Fruit fly (Drosophila melanogaster): Measurements from ENCODE around the gene Gcat.
A peak's percentile ranks its signal among the peaks of the same experiment; 100 is the strongest.

The Gcat gene

dm6 chr3L:11793233-11793800 is 7.3 kb downstream of the Gcat start, which contains the start of the genes twy and CG10907:
Gene twy (minus strand): TSS chr3L:11793283.
Gene CG10907 (plus strand): TSS chr3L:11793514.
- no peak for TF ChIP-seq CG34406 (GFP tag; optimal IDR thresholded peaks at IDR 0.05)
- TF ChIP-seq CG6163 (GFP tag; IDR thresholded peaks at IDR 0.05) = no peak
- TF ChIP-seq CG8119 (GFP tag; IDR thresholded peaks at IDR 0.05) = no peak
- TF ChIP-seq dac (GFP tag; optimal IDR thresholded peaks at IDR 0.05) = no peak
- no peak for TF ChIP-seq Hr39 (GFP tag; optimal IDR thresholded peaks at IDR 0.05)

DNA sequence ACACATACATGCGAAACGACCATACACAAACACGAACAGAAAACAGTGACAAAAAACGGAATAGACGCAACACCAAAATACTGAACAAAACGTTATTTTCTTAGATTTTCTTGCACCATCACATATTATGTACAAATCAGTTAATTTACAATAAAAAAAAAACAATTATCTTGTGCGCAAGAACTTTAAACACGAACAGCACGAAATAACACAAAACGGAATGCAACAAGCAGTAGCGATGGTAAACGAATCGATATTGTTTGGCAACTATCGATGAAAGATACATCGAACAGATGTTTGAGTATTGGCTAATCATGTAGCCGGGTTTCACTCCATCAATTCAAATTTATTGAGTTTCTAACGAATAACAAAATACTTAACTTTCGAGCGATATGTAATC is 10.9 kb downstream of the Gcat start, which contains the start of gene Pi3K68D:
Pi3K68D (minus strand) TSS at position 241 of the 400 bp plus-strand sequence.
- TF ChIP-seq CG31627 (GFP tag; optimal IDR thresholded peaks at IDR 0.05) (no peak), Sox14 (GFP tag; optimal IDR thresholded peaks at IDR 0.05) (peak; percentile 20), CG11294 (GFP tag; IDR thresholded peaks at IDR 0.05) (no peak), Smox (GFP tag; optimal IDR thresholded peaks at IDR 0.05) (no peak)

DNA sequence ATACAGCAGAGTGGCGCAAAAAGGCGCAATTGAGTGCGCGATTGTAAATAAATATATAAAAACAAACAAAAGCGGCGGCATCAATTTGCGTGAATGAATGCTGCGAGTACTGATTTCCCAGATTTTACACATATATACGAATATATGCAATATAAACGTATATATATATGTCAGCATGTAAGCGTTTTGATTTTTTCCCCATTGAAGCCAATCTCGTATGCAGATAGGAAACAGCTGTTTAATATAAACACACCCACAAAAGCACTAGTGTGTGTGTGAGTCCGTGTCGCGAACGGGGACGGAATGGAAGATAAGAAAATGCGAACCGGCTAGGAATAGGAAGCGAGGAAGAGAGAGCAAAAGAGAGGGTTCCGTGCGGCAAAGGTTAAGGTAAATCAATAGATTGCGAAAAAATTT is 11.7 kb downstream of the Gcat start:
- peak; percentile 65 for TF ChIP-seq fkh (GFP tag; optimal IDR thresholded peaks at IDR 0.05)
- no peak for TF ChIP-seq Met (GFP tag; optimal IDR thresholded peaks at IDR 0.05)
- TF ChIP-seq eg (GFP tag; IDR thresholded peaks at IDR 0.05) = no peak
- no peak for TF ChIP-seq CG6854 (GFP tag; optimal IDR thresholded peaks at IDR 0.05)
- peak; percentile 8 for TF ChIP-seq Eip93F (GFP tag; optimal IDR thresholded peaks at IDR 0.05)
- no peak for TF ChIP-seq lz (GFP tag; optimal IDR thresholded peaks at IDR 0.05)
- TF ChIP-seq CG16779 (tag; optimal IDR thresholded peaks at IDR 0.05) = peak; percentile 48
- peak; percentile 26; the same call in 2 of the 3 replicates for TF ChIP-seq CG8119 (GFP tag; IDR thresholded peaks at IDR 0.05)

DNA sequence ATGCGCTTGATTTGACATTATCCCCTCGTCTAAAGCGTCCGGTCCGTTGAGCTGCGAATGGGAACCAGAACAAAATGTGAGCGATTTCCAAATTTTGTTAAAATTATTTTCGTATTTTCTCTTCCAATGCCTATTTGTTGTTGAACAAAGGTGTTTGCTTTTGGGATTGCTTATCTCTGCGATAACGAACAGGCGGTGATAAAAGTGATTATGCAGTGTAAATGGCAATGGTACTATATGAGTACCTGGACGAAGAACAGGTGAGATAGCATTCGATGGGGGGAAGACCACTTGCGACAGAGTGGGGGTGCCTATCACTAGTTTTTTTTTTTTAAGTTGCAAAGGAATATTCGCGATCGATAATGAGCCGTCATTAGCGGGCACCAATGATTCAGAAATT is 12.5 kb downstream of the Gcat start:
- TF ChIP-seq CG34406 (GFP tag; optimal IDR thresholded peaks at IDR 0.05) (no peak), Eip93F (GFP tag; optimal IDR thresholded peaks at IDR 0.05) (peak; percentile 52), CG31627 (GFP tag; optimal IDR thresholded peaks at IDR 0.05) (no peak), OdsH (GFP tag; optimal IDR thresholded peaks at IDR 0.05) (no peak), pdm3 (GFP tag; optimal IDR thresholded peaks at IDR 0.05) (no peak), Eip75B (GFP tag; optimal IDR thresholded peaks at IDR 0.05) (no peak), CG6854 (GFP tag; optimal IDR thresholded peaks at IDR 0.05) (no peak), CG4318 (GFP tag; optimal IDR thresholded peaks at IDR 0.05) (no peak), fkh (GFP tag; optimal IDR thresholded peaks at IDR 0.05) (no peak), achi (GFP tag; optimal IDR thresholded peaks at IDR 0.05) (no peak), ss (GFP tag; optimal IDR thresholded peaks at IDR 0.05) (no peak), CG6163 (GFP tag; IDR thresholded peaks at IDR 0.05) (0 out of 3 replicates have a peak, but pooled peaks have one; percentile 12), fd85E (GFP tag; optimal IDR thresholded peaks at IDR 0.05) (no peak), CG10669 (GFP tag; optimal IDR thresholded peaks at IDR 0.05) (no peak), cyc (GFP tag; optimal IDR thresholded peaks at IDR 0.05) (no peak), CG3032 (tag; optimal IDR thresholded peaks at IDR 0.05) (no peak), CG9139 (GFP tag; optimal IDR thresholded peaks at IDR 0.05) (no peak), Blimp-1 (GFP tag; optimal IDR thresholded peaks at IDR 0.05) (no peak), CG11294 (GFP tag; IDR thresholded peaks at IDR 0.05) (no peak), Sox14 (GFP tag; optimal IDR thresholded peaks at IDR 0.05) (peak; percentile 4), CG6276 (GFP tag; optimal IDR thresholded peaks at IDR 0.05) (no peak), CG11902 (GFP tag; optimal IDR thresholded peaks at IDR 0.05) (no peak), CG10631 (GFP tag; optimal IDR thresholded peaks at IDR 0.05) (peak; percentile 1), Hr39 (GFP tag; optimal IDR thresholded peaks at IDR 0.05) (no peak), Sox15 (GFP tag; optimal IDR thresholded peaks at IDR 0.05) (no peak), CG7368 (GFP tag; optimal IDR thresholded peaks at IDR 0.05) (no peak), dsx (GFP tag; optimal IDR thresholded peaks at IDR 0.05; ENCODE audit: poor library complexity, severe bottlenecking) (no peak), CG8632 (GFP tag; optimal IDR thresholded peaks at IDR 0.05) (no peak), spab (GFP tag; optimal IDR thresholded peaks at IDR 0.05) (no peak), CG8119 (GFP tag; IDR thresholded peaks at IDR 0.05) (no peak), CG32006 (GFP tag; optimal IDR thresholded peaks at IDR 0.05) (no peak), CG6792 (GFP tag; optimal IDR thresholded peaks at IDR 0.05) (peak; percentile 25), dac (GFP tag; optimal IDR thresholded peaks at IDR 0.05) (no peak), acj6 (GFP tag; optimal IDR thresholded peaks at IDR 0.05) (no peak), salr (GFP tag; optimal IDR thresholded peaks at IDR 0.05) (no peak), CG16779 (tag; optimal IDR thresholded peaks at IDR 0.05) (no peak), Gug (GFP tag; IDR thresholded peaks at IDR 0.05) (no peak), topi (GFP tag; optimal IDR thresholded peaks at IDR 0.05) (no peak), CG15336 (GFP tag; IDR thresholded peaks at IDR 0.05) (no peak)
